Worm (Caenorhabditis elegans): ENCODE data around the gene famk-1.

DNA sequence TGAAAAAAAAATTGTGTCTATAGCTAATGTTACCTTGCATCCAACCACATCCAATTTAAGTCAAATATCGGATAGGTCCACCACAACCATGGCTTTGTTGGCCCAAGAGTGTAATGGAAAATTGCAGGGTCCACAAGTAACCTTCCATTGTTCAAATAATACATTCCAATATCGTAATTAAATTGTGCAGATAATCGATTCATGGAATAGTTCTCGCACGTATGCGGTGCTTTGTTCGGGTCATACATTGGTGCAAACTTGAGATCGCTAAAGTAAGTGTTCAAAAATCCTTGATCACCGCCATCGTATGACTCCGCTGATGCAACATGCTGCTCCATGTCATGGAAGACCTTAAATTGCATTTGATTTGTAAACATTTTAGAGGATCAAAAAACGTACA lies 49.9 kb downstream of the famk-1 start:
- TF ChIP-seq cebp-1 (GFP tag; IDR thresholded peaks at IDR 0.05) (no peak), cebp-1 (tag; optimal IDR thresholded peaks at IDR 0.05) (no peak), ekl-4 (GFP tag; IDR thresholded peaks at IDR 0.05) (no peak)

Measured in whole organism, young adult.